Worm (Caenorhabditis elegans): ENCODE measurements around the gene cbs-2.

cbs-2 gene

ce11 chrII:2197555-2198288 lies 25.6 kb downstream of the cbs-2 start, which contains the start of gene C33C12.1:
TSS of gene C33C12.1 (plus strand) at chrII:2198238.
- TF ChIP-seq nfya-1 (tag; optimal IDR thresholded peaks at IDR 0.05; ENCODE audit: insufficient read depth) (peak; percentile 12), unc-39 (tag; optimal IDR thresholded peaks at IDR 0.05) (no peak), lin-39 (tag; optimal IDR thresholded peaks at IDR 0.05) (peak; percentile 34), hmg-11 (tag; optimal IDR thresholded peaks at IDR 0.05) (peak; percentile 18), fkh-10 (GFP tag; optimal IDR thresholded peaks at IDR 0.05) (peak; percentile 13)

- peak; percentile 16 for TF ChIP-seq pha-4 (tag; optimal IDR thresholded peaks at IDR 0.05)
- no peak for TF ChIP-seq eor-1 (tag; optimal IDR thresholded peaks at IDR 0.05)
- no peak for TF ChIP-seq ceh-28 (tag; optimal IDR thresholded peaks at IDR 0.05)
- no peak for TF ChIP-seq elt-3 (tag; optimal IDR thresholded peaks at IDR 0.05)
- TF ChIP-seq egl-5 (tag; optimal IDR thresholded peaks at IDR 0.05) = no peak
Observed at ce11 chrII:2196742-2197141, 26.6 kb downstream of the cbs-2 start.

- TF ChIP-seq lin-39 (tag; optimal IDR thresholded peaks at IDR 0.05) (peak; percentile 18), pha-4 (tag; optimal IDR thresholded peaks at IDR 0.05) (peak; percentile 95), skn-1 (tag; optimal IDR thresholded peaks at IDR 0.05) (no peak), nfya-1 (tag; optimal IDR thresholded peaks at IDR 0.05; ENCODE audit: insufficient read depth) (peak; percentile 67), egl-27 (tag; optimal IDR thresholded peaks at IDR 0.05) (no peak), hmg-11 (tag; optimal IDR thresholded peaks at IDR 0.05) (peak; percentile 58), unc-62 (GFP tag; optimal IDR thresholded peaks at IDR 0.05) (no peak), pqm-1 (tag; optimal IDR thresholded peaks at IDR 0.05) (peak; percentile 15), jun-1 (tag; optimal IDR thresholded peaks at IDR 0.05) (peak; percentile 36), elt-2 (tag; optimal IDR thresholded peaks at IDR 0.05) (peak; percentile 35), fkh-10 (GFP tag; optimal IDR thresholded peaks at IDR 0.05) (peak; percentile 34), snpc-4 (tag; optimal IDR thresholded peaks at IDR 0.05) (peak; percentile 40), lin-15B (tag; optimal IDR thresholded peaks at IDR 0.05) (peak; percentile 25)
Observed at ce11 chrII:2195541-2195940, 27.8 kb downstream of the cbs-2 start.

ce11 chrII:2192267-2192666 lies 31.1 kb downstream of the cbs-2 start:
- TF ChIP-seq ceh-28 (tag; optimal IDR thresholded peaks at IDR 0.05) (peak; percentile 80), nfya-1 (tag; optimal IDR thresholded peaks at IDR 0.05; ENCODE audit: insufficient read depth) (no peak)

DNA sequence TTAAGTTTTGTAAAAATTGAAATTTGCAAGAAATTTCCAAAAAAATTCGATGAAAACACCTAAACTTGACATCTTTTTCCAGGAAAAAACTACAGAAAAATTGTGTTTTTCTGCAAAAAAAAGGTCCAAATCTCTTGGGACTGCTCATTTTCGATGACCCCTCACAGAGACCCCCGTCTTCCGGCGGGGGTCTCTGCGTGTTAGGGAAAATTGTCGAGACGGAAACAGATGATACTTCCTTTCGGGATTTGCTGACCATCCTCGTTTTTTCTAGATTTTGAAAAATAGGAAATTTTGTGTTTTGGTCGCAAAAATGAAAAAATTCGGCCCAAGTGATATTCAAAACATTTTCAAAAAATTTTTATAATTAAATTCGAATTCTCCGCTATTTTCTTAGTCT lies 32.0 kb downstream of the cbs-2 start:
- TF ChIP-seq zag-1 (tag; optimal IDR thresholded peaks at IDR 0.05) (no peak), ceh-9 (tag; optimal IDR thresholded peaks at IDR 0.05) (no peak), lin-39 (tag; optimal IDR thresholded peaks at IDR 0.05) (peak; percentile 54), nhr-25 (tag; optimal IDR thresholded peaks at IDR 0.05) (no peak), ztf-4 (tag; optimal IDR thresholded peaks at IDR 0.05) (no peak), nfya-1 (tag; optimal IDR thresholded peaks at IDR 0.05; ENCODE audit: insufficient read depth) (peak; percentile 2), lin-15B (tag; optimal IDR thresholded peaks at IDR 0.05) (no peak), jun-1 (tag; optimal IDR thresholded peaks at IDR 0.05) (no peak), snpc-4 (tag; optimal IDR thresholded peaks at IDR 0.05) (no peak), ama-1 (optimal IDR thresholded peaks at IDR 0.05) (no peak), ZK546.5 (tag; optimal IDR thresholded peaks at IDR 0.05) (no peak), ztf-11 (tag; optimal IDR thresholded peaks at IDR 0.05) (no peak), ceh-82 (tag; optimal IDR thresholded peaks at IDR 0.05) (no peak)

DNA sequence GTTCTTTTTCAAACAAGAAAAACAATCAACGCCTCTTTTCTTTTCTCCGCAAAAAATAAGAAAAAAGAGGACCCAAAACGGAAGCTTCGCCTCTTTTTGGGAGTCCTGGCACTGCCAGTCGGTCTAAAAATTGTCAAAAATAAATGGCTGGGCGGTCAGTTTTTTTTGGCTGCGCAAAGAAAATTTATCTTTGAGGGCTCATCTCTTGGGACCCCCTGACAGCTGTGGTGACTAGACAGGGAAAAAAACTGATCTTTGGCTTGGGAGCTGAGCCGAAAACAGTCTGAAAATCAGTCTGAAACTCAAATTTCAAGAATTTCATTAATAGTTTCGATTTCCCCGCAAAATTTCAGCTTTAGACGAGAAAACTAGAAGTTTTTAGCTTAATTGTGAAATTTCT lies 32.8 kb downstream of the cbs-2 start:
- TF ChIP-seq egl-5 (tag; optimal IDR thresholded peaks at IDR 0.05) (no peak), nhr-25 (tag; optimal IDR thresholded peaks at IDR 0.05) (no peak), ceh-9 (tag; optimal IDR thresholded peaks at IDR 0.05) (no peak), ztf-4 (tag; optimal IDR thresholded peaks at IDR 0.05) (no peak), ztf-11 (tag; optimal IDR thresholded peaks at IDR 0.05) (no peak), mdl-1 (tag; optimal IDR thresholded peaks at IDR 0.05) (no peak), zag-1 (tag; optimal IDR thresholded peaks at IDR 0.05) (no peak), nhr-12 (tag; optimal IDR thresholded peaks at IDR 0.05) (no peak), nhr-23 (tag; optimal IDR thresholded peaks at IDR 0.05) (no peak), fkh-2 (tag; optimal IDR thresholded peaks at IDR 0.05) (no peak), aly-2 (tag; optimal IDR thresholded peaks at IDR 0.05) (no peak), pqm-1 (tag; optimal IDR thresholded peaks at IDR 0.05) (no peak)

Measured in whole organism, L3 larva.